Fruit fly (Drosophila melanogaster): Measurements from ENCODE around the gene 5-HT2A.

Gene 5-HT2A

DNA sequence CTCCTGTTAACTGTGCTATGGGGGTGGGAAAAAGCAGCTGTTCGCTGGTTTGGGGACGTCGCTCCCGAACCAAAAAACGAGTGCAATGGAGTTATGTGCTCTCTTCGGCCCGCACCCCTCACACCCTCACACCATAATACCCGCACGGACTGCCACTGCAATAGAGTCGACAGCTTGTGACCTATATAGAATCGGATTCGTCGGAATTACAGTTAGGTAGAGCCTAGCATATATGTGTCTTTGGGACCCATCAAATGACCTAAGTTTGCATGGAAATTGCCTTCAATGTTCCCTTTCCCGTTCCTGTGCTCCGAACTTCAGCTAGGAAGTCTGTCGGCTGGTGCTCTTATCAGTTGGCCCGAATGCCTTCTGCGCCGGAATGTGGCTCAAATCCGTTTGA lies 51.5 kb downstream of the 5-HT2A start (continued):
- no peak for TF ChIP-seq exex (tag; optimal IDR thresholded peaks at IDR 0.05)

DNA sequence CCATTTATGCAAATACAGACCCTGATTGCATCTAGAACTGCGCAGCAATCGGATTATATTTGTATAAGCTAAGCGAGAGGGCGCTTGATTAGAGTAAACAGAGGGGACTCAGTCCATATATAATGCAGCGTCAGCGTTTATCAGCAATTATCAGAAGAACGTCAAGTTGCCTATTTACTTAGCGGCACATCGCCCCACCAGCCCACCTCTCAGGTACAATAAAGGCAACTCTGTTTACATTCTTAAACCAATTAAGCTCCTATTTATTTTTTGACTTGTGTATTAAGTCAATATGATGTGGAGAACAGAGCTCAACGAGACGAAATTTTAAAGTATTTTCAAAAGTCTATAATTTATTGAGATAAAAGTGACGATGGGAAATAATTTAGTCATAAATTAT lies 52.3 kb downstream of the 5-HT2A start:
- TF ChIP-seq CG2120 (GFP tag; optimal IDR thresholded peaks at IDR 0.05) (peak; percentile 19), CG2712 (tag; optimal IDR thresholded peaks at IDR 0.05) (peak; percentile 85), lilli (GFP tag; optimal IDR thresholded peaks at IDR 0.05) (no peak), CG6175 (GFP tag; IDR thresholded peaks at IDR 0.05) (peak; percentile 66; the same call in 2 of the 3 replicates), CG12744 (GFP tag; optimal IDR thresholded peaks at IDR 0.05) (no peak), al (GFP tag; IDR thresholded peaks at IDR 0.05) (no peak; the same call in 1 of the 2 replicates), gsb-n (tag; optimal IDR thresholded peaks at IDR 0.05) (peak; percentile 87), CTCF (GFP tag; optimal IDR thresholded peaks at IDR 0.05) (peak; percentile 69), ERR (GFP tag; optimal IDR thresholded peaks at IDR 0.05) (no peak), CG12104 (GFP tag; optimal IDR thresholded peaks at IDR 0.05) (peak; percentile 89), Camta (GFP tag; optimal IDR thresholded peaks at IDR 0.05) (peak; percentile 82), D (optimal IDR thresholded peaks at IDR 0.05) (no peak), D (GFP tag; optimal IDR thresholded peaks at IDR 0.05) (peak; percentile 91), Nf-YA (GFP tag; IDR thresholded peaks at IDR 0.05) (peak; percentile 80), CG12071 (GFP tag; optimal IDR thresholded peaks at IDR 0.05) (peak; percentile 90), CG12942 (GFP tag; optimal IDR thresholded peaks at IDR 0.05) (no peak), CG14014 (GFP tag; IDR thresholded peaks at IDR 0.05) (peak; percentile 63; the same call in 1 of the 2 replicates), CG17385 (GFP tag; optimal IDR thresholded peaks at IDR 0.05) (no peak), crol (GFP tag; IDR thresholded peaks at IDR 0.05) (no peak), Jarid2 (GFP tag; optimal IDR thresholded peaks at IDR 0.05) (peak; percentile 80), eve (GFP tag; optimal IDR thresholded peaks at IDR 0.05) (peak in 1 of 2 experiments; percentile 47), CG1233 (GFP tag; optimal IDR thresholded peaks at IDR 0.05) (peak; percentile 94), pfk (GFP tag; optimal IDR thresholded peaks at IDR 0.05) (peak; percentile 60), wor (GFP tag; IDR thresholded peaks at IDR 0.05) (no peak), hbn (GFP tag; IDR thresholded peaks at IDR 0.05; ENCODE audit: partially characterized antibody) (no peak), Meics (GFP tag; optimal IDR thresholded peaks at IDR 0.05) (peak; percentile 78), CG10321 (GFP tag; IDR thresholded peaks at IDR 0.05) (no peak), CG8281 (tag; optimal IDR thresholded peaks at IDR 0.05) (peak; percentile 71), dysf (GFP tag; IDR thresholded peaks at IDR 0.05) (peak; percentile 60; the same call in 2 of the 3 replicates), PHDP (tag; optimal IDR thresholded peaks at IDR 0.05) (peak; percentile 68), Mes4 (GFP tag; optimal IDR thresholded peaks at IDR 0.05) (no peak), Fer3 (tag; optimal IDR thresholded peaks at IDR 0.05) (peak; percentile 75), Dbx (GFP tag; IDR thresholded peaks at IDR 0.05) (peak; percentile 77), CG2199 (GFP tag; IDR thresholded peaks at IDR 0.05) (peak; percentile 52; the same call in 1 of the 3 replicates), Mad (GFP tag; optimal IDR thresholded peaks at IDR 0.05) (no peak), CG2678 (tag; optimal IDR thresholded peaks at IDR 0.05) (peak; percentile 91), lab (GFP tag; optimal IDR thresholded peaks at IDR 0.05) (peak; percentile 93), pzg (GFP tag; optimal IDR thresholded peaks at IDR 0.05) (no peak), Gsc (GFP tag; IDR thresholded peaks at IDR 0.05) (no peak), H2.0 (GFP tag; IDR thresholded peaks at IDR 0.05) (no peak; the same call in 1 of the 2 replicates), h (optimal IDR thresholded peaks at IDR 0.05) (no peak), Awh (GFP tag; IDR thresholded peaks at IDR 0.05) (peak; percentile 94), CG17912 (GFP tag; optimal IDR thresholded peaks at IDR 0.05) (no peak), NFAT (GFP tag; IDR thresholded peaks at IDR 0.05) (0 out of 2 replicates have a peak, but pooled peaks have one; percentile 12), CG10366 (GFP tag; IDR thresholded peaks at IDR 0.05) (no peak), inv (GFP tag; IDR thresholded peaks at IDR 0.05; ENCODE audit: partially characterized antibody) (no peak), ind (GFP tag; optimal IDR thresholded peaks at IDR 0.05) (peak; percentile 29), CG15269 (tag; optimal IDR thresholded peaks at IDR 0.05) (no peak), otp (GFP tag; IDR thresholded peaks at IDR 0.05) (peak; percentile 63; the same call in 1 of the 3 replicates), CG2202 (tag; optimal IDR thresholded peaks at IDR 0.05) (peak; percentile 71)
